Worm (Caenorhabditis elegans) whole organism, L4 larva: ENCODE results near the gene Y36E3A.2.

Experiments
- F10B5.3 ChIP-seq: sonication (generic microtip); optimal IDR thresholded peaks from 2 replicates; lab custom pipeline; 2016; ENCODE audit warnings: mild to moderate bottlenecking, missing genetic modification characterization, missing compliant biosample characterization
- F26F4.8 ChIP-seq: fragments of 200-800 bp; sonication (Bioruptor generic); conservative IDR thresholded peaks from 2 replicates; pipeline ENCODE4 v1.3.6; 2022; ENCODE audit warnings: missing genetic modification characterization, missing compliant biosample characterization
- F37D6.2 ChIP-seq: sonication (generic microtip); optimal IDR thresholded peaks from 2 replicates; lab custom pipeline; 2016; ENCODE audit warnings: mild to moderate bottlenecking, missing genetic modification characterization, missing compliant biosample characterization
- T26A8.4 ChIP-seq: fragments of 200-800 bp; sonication (Bioruptor generic); IDR thresholded peaks from 2 replicates; pipeline ENCODE4 v1.3.6; 2022; ENCODE audit warnings: missing genetic modification characterization, missing compliant biosample characterization
- ZK337.2 ChIP-seq: fragments of 200-800 bp; sonication (Bioruptor generic); IDR thresholded peaks from 2 replicates; pipeline ENCODE4 v1.3.6; 2022; ENCODE audit warnings: missing genetic modification reagents, missing genetic modification characterization, missing compliant biosample characterization
- aha-1 ChIP-seq: fragments of 150-350 bp; peaks from one replicate; lab custom pipeline; 2014; ENCODE audit warnings: missing biosample characterization, missing genetic modification characterization
- ama-1 ChIP-seq: fragments of 150-350 bp; optimal IDR thresholded peaks from 2 replicates; lab custom pipeline; 2014; ENCODE audit warnings: inconsistent platforms, mixed read lengths
- ceh-20 ChIP-seq: fragments of 200-800 bp; sonication (Bioruptor generic); IDR thresholded peaks from 2 replicates; pipeline ENCODE4 v1.3.6; 2022; ENCODE audit warnings: missing genetic modification reagents, missing genetic modification characterization, missing compliant biosample characterization
- ceh-44 ChIP-seq: fragments of 200-800 bp; sonication (Bioruptor generic); IDR thresholded peaks from 2 replicates; pipeline ENCODE4 v1.3.6; 2022; ENCODE audit warnings: missing genetic modification reagents, missing genetic modification characterization, missing compliant biosample characterization
- ctbp-1 ChIP-seq: fragments of 200-800 bp; sonication (Bioruptor generic); IDR thresholded peaks from 2 replicates; pipeline ENCODE4 v1.3.6; 2022; ENCODE audit warnings: missing genetic modification reagents, missing genetic modification characterization, missing compliant biosample characterization
- daf-12 ChIP-seq: fragments of 150-350 bp; optimal IDR thresholded peaks from 2 replicates; lab custom pipeline; 2014; ENCODE audit warnings: missing biosample characterization, missing genetic modification reagents, missing genetic modification characterization
- dmd-6 ChIP-seq: fragments of 200-800 bp; sonication (Bioruptor generic); IDR thresholded peaks from 2 replicates; pipeline ENCODE4 v1.3.6; 2022; ENCODE audit warnings: missing genetic modification reagents, missing genetic modification characterization, missing compliant biosample characterization
- fos-1 ChIP-seq: fragments of 150-350 bp; optimal IDR thresholded peaks from 2 replicates; lab custom pipeline; 2014; ENCODE audit warnings: missing biosample characterization, missing genetic modification characterization
- hlh-30 ChIP-seq: sonication (generic microtip); optimal IDR thresholded peaks from 2 replicates; lab custom pipeline; 2017; ENCODE audit warnings: antibody characterized with exemption, mild to moderate bottlenecking, missing genetic modification characterization, missing compliant biosample characterization; ENCODE audit not compliant: insufficient read depth
- jun-1 ChIP-seq: fragments of 150-350 bp; optimal IDR thresholded peaks from 2 replicates; lab custom pipeline; 2014; ENCODE audit warnings: missing biosample characterization, missing genetic modification reagents, missing genetic modification characterization
- lim-7 ChIP-seq: fragments of 200-800 bp; sonication (Bioruptor generic); IDR thresholded peaks from 2 replicates; pipeline ENCODE4 v1.3.6; 2022; ENCODE audit warnings: missing genetic modification characterization, missing compliant biosample characterization
- lin-15B ChIP-seq: fragments of 150-350 bp; sonication (generic microtip); optimal IDR thresholded peaks from 3 replicates; lab custom pipeline; 2014; ENCODE audit warnings: missing biosample characterization, missing genetic modification characterization
- lin-39 ChIP-seq: fragments of 150-350 bp; optimal IDR thresholded peaks from 2 replicates; lab custom pipeline; 2014; ENCODE audit warnings: missing biosample characterization, missing genetic modification reagents, missing genetic modification characterization
- lsy-2 ChIP-seq, 2 experiments: fragments of 150-350 bp in 1 of 2; sonication (generic microtip) in 1 of 2; optimal IDR thresholded peaks; 2 replicates each; lab custom pipeline; 2014 to 2017; ENCODE audit warnings: missing biosample characterization in 2 of 2, missing genetic modification characterization in 2 of 2
- mdl-1 ChIP-seq, 2 experiments: fragments of 150-350 bp in 1 of 2; sonication (generic microtip) in 1 of 2; optimal IDR thresholded peaks; 2 replicates each; lab custom pipeline; 2014 to 2017; ENCODE audit warnings: missing biosample characterization in 2 of 2, missing genetic modification characterization in 2 of 2
- nhr-102 ChIP-seq: sonication (generic microtip); optimal IDR thresholded peaks from 2 replicates; lab custom pipeline; 2016; ENCODE audit warnings: mild to moderate bottlenecking, missing genetic modification characterization, moderate library complexity, missing compliant biosample characterization
- nhr-237 ChIP-seq: sonication (generic microtip); optimal IDR thresholded peaks from 2 replicates; lab custom pipeline; 2017; ENCODE audit warnings: missing biosample characterization, missing genetic modification characterization
- pqm-1 ChIP-seq: sonication (generic microtip); optimal IDR thresholded peaks from 2 replicates; lab custom pipeline; 2017; ENCODE audit warnings: missing biosample characterization, missing genetic modification characterization
- set-16 ChIP-seq: fragments of 200-800 bp; sonication (Bioruptor generic); IDR thresholded peaks from 2 replicates; pipeline ENCODE4 v1.3.6; 2022; ENCODE audit warnings: missing genetic modification reagents, missing genetic modification characterization, missing compliant biosample characterization
- skn-1 ChIP-seq: fragments of 150-350 bp; optimal IDR thresholded peaks from 2 replicates; lab custom pipeline; 2014; ENCODE audit warnings: missing biosample characterization, missing genetic modification characterization
- spr-1 ChIP-seq: sonication (generic microtip); optimal IDR thresholded peaks from 2 replicates; lab custom pipeline; 2016; ENCODE audit warnings: mild to moderate bottlenecking, missing genetic modification characterization, missing compliant biosample characterization
- spr-3 ChIP-seq: fragments of 200-800 bp; sonication (Bioruptor generic); optimal IDR thresholded peaks from 2 replicates; lab custom pipeline; 2018; ENCODE audit warnings: mild to moderate bottlenecking, missing genetic modification characterization, missing compliant biosample characterization
- tag-97 ChIP-seq: fragments of 200-800 bp; sonication (Bioruptor generic); IDR thresholded peaks from 2 replicates; pipeline ENCODE4 v1.3.6; 2022; ENCODE audit warnings: missing genetic modification characterization, missing compliant biosample characterization
- tra-1 ChIP-seq: fragments of 200-800 bp; sonication (Bioruptor generic); IDR thresholded peaks from 2 replicates; pipeline ENCODE4 v1.3.6; 2022; ENCODE audit warnings: missing genetic modification reagents, missing genetic modification characterization, missing compliant biosample characterization
- unc-39 ChIP-seq: sonication (generic microtip); optimal IDR thresholded peaks from 2 replicates; lab custom pipeline; 2017; ENCODE audit warnings: missing biosample characterization, missing genetic modification characterization
- unc-62 ChIP-seq, 3 experiments: fragments of 150-350 bp in 1 of 3; sonication (generic microtip); optimal IDR thresholded peaks in 2 of 3; peaks in 1 of 3; 1 replicate in 1 of 3; 2 replicates in 2 of 3; lab custom pipeline; 2014 to 2017; ENCODE audit warnings: missing biosample characterization in 3 of 3, missing genetic modification characterization in 3 of 3, missing genetic modification reagents in 3 of 3, missing genotype in 1 of 3
- vab-7 ChIP-seq: fragments of 200-800 bp; sonication (Bioruptor generic); IDR thresholded peaks from 2 replicates; pipeline ENCODE4 v1.3.6; 2022; ENCODE audit warnings: missing genetic modification reagents, missing genetic modification characterization, missing compliant biosample characterization
- zfp-2 ChIP-seq: sonication (generic microtip); optimal IDR thresholded peaks from 2 replicates; lab custom pipeline; 2016; ENCODE audit warnings: mild to moderate bottlenecking, missing genetic modification characterization, missing compliant biosample characterization
- zip-2 ChIP-seq: fragments of 150-350 bp; optimal IDR thresholded peaks from 2 replicates; lab custom pipeline; 2014; ENCODE audit warnings: missing biosample characterization, missing genetic modification characterization
- ztf-11 ChIP-seq: fragments of 150-350 bp; optimal IDR thresholded peaks from 2 replicates; lab custom pipeline; 2014; ENCODE audit warnings: missing biosample characterization, missing genetic modification characterization

The Y36E3A.2 gene

DNA sequence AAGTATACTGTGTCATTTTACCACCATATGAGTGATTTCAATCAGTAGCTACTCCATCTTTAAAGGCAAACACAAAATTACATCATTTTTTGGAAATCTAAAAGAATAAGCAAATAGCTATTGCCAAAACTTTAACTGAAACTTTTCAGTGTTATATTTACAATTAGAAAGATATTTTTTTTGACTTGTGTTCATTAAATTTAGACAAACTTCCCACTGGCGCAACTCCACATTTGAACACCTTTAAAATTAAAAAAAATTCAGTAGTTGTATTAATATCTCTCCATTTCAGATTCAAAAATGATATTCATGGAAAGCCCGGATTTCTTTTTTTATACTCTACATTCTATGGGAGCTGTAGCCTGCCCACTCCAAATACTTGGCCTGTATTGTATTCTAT is 12.0 kb upstream of the Y36E3A.2 start, which contains the start of gene srh-264:
TSS of gene srh-264 (plus strand) at position 301 of the 400 bp plus-strand sequence.
- TF ChIP-seq F37D6.2 (tag; lab: Kevin White, UChicago) (no peak), zfp-2 (no peak), T26A8.4 (GFP tag; lab: Robert Waterston, UW) (no peak), F26F4.8 (GFP tag; lab: Robert Waterston, UW) (no peak), lin-15B (tag; lab: Kevin White, UChicago) (no peak), F10B5.3 (tag; lab: Kevin White, UChicago) (no peak), pqm-1 (tag; lab: Kevin White, UChicago) (no peak), nhr-237 (no peak), spr-1 (tag; lab: Kevin White, UChicago) (no peak), lin-39 (tag; lab: Kevin White, UChicago) (no peak), zip-2 (tag; lab: Kevin White, UChicago) (no peak), ama-1 (lab: Kevin White, UChicago) (no peak), unc-39 (no peak), ztf-11 (tag; lab: Kevin White, UChicago) (no peak), aha-1 (tag; lab: Kevin White, UChicago) (no peak), lsy-2 (tag; optimal IDR thresholded peaks at IDR 0.05; lab: Kevin White, UChicago) (no peak), skn-1 (tag; lab: Kevin White, UChicago) (no peak)
- TF ChIP-seq, all 104 proteins: peak for 0

- TF ChIP-seq mdl-1 (tag; optimal IDR thresholded peaks at IDR 0.05; lab: Kevin White, UChicago): no peak
- no peak for TF ChIP-seq dmd-6 (GFP tag; lab: Robert Waterston, UW)
- no peak for TF ChIP-seq vab-7 (GFP tag; lab: Robert Waterston, UW)
- no peak for TF ChIP-seq lin-15B (tag; lab: Kevin White, UChicago)
- no peak for TF ChIP-seq lim-7 (GFP tag; lab: Robert Waterston, UW)
- no peak for TF ChIP-seq tag-97 (GFP tag; lab: Robert Waterston, UW)
- TF ChIP-seq ceh-44 (GFP tag; lab: Robert Waterston, UW): no peak
- TF ChIP-seq jun-1 (tag; lab: Kevin White, UChicago): no peak
- no peak for TF ChIP-seq T26A8.4 (GFP tag; lab: Robert Waterston, UW)
- TF ChIP-seq ceh-20 (GFP tag; lab: Robert Waterston, UW): no peak
- no peak for TF ChIP-seq spr-3
- no peak for TF ChIP-seq ZK337.2
- no peak for TF ChIP-seq ctbp-1 (GFP tag; lab: Robert Waterston, UW)
- TF ChIP-seq hlh-30: no peak
- no peak for TF ChIP-seq tra-1
Observed at ce11 chrV:15415951-15416350, 9.9 kb upstream of the Y36E3A.2 start, which contains the start of gene srh-265. srh-265 (plus strand) TSS chrV:15416251.

DNA sequence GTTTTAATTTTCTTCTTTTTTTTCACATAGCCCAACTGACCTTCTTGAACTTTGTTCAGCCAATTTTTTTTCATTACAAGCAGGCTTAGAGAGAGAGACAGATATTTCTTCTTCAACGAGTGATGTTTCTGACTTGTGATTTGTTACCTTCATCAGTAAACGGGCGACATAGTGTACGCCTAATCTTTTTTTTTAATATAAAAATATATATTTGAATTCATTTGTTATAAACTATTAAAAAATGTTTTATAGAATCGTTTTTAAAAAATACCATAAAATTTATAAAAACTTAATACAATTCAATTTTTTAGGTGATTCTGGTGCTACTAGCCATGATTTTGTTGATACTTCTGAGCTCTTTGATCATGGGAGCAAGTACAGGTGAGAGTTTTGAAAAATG is 8.0 kb upstream of the Y36E3A.2 start, which contains the start of gene T06E6.10:
TSS of gene T06E6.10 (plus strand) at position 301 of the 400 bp plus-strand sequence.
- TF ChIP-seq set-16 (GFP tag; lab: Robert Waterston, UW) (no peak), daf-12 (tag; lab: Kevin White, UChicago) (no peak), fos-1 (no peak), lin-15B (tag; lab: Kevin White, UChicago) (no peak)

DNA sequence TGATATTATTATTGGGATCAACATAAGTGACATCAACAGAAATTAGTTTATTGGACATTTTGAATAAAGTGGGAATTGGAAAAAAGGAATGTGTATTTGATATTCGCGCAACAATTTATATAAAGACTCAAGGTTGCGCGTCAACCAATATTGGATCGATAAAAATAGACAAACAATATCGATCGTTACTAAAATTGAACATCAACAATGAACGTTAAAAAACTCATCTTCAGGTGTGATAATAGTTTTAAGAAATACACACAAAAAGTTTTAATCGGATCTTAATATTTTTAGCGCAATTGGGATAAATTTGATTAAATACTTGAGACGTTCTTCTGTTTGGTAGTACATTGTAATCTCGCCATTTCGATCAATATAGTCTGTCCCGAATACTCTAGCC is 2.2 kb upstream of the Y36E3A.2 start, which contains the start of gene fbxa-104:
TSS of gene fbxa-104 (minus strand) at position 83 of the 400 bp plus-strand sequence.
- TF ChIP-seq nhr-102 (tag; lab: Kevin White, UChicago): no peak
- peak in 1 of 2 experiments; percentile 96 for TF ChIP-seq unc-62 (GFP tag; optimal IDR thresholded peaks at IDR 0.05 in 1 of 2; lab: Kevin White, UChicago)
- TF ChIP-seq unc-62 (tag; optimal IDR thresholded peaks at IDR 0.05; lab: Kevin White, UChicago): no peak
